Fruit fly (Drosophila melanogaster) whole organism, embryonic: ENCODE data around the gene CG17564.

Experiments used
- Ada2b ChIP-seq: fragments of 200-800 bp; sonication (Bioruptor generic); IDR thresholded peaks from 2 replicates; pipeline ENCODE4 v1.3.6; 2022; ENCODE audit warnings: missing biosample characterization, missing genetic modification characterization
- Awh ChIP-seq: fragments of 200-800 bp; sonication (Bioruptor generic); IDR thresholded peaks from 2 replicates; pipeline ENCODE4, ENCODE4 v1.3.6; 2022; ENCODE audit warnings: missing biosample characterization, missing genetic modification characterization
- BtbVII ChIP-seq: fragments of 200-800 bp; sonication (Bioruptor generic); optimal IDR thresholded peaks from 3 replicates; lab custom pipeline; 2017; ENCODE audit warnings: missing biosample characterization, mild to moderate bottlenecking, missing genetic modification characterization
- CG10321 ChIP-seq: fragments of 200-800 bp; sonication (Bioruptor generic); IDR thresholded peaks from 2 replicates; pipeline ENCODE4 v1.3.6; 2022; ENCODE audit warnings: missing biosample characterization, missing genetic modification characterization
- CG10366 ChIP-seq: fragments of 200-800 bp; sonication (Bioruptor generic); IDR thresholded peaks from 2 replicates; pipeline ENCODE4 v1.3.6; 2022; ENCODE audit warnings: missing biosample characterization, missing genetic modification characterization
- CG11456 ChIP-seq: fragments of 200-800 bp; sonication (Bioruptor generic); IDR thresholded peaks from 3 replicates; pipeline ENCODE4 v1.3.6; 2022; ENCODE audit warnings: missing biosample characterization, missing genetic modification characterization
- CG11696 ChIP-seq: fragments of 200-800 bp; sonication (Bioruptor generic); IDR thresholded peaks from 2 replicates; pipeline ENCODE4 v1.3.6; 2022; ENCODE audit warnings: missing biosample characterization, missing genetic modification characterization
- CG12104 ChIP-seq: fragments of 200-800 bp; sonication (Bioruptor generic); optimal IDR thresholded peaks from 3 replicates; lab custom pipeline; 2016; ENCODE audit warnings: missing biosample characterization, missing genetic modification characterization
- CG12659 ChIP-seq: fragments of 200-800 bp; sonication (Bioruptor generic); optimal IDR thresholded peaks from 3 replicates; lab custom pipeline; 2017; ENCODE audit warnings: mild to moderate bottlenecking, missing biosample characterization, missing genetic modification reagents, missing genetic modification characterization
- CG13123 ChIP-seq: fragments of 200-800 bp; sonication (Bioruptor generic); optimal IDR thresholded peaks from 2 replicates; lab custom pipeline; 2016; ENCODE audit warnings: missing biosample characterization, missing genetic modification characterization
- CG13296 ChIP-seq: fragments of 200-800 bp; sonication (Bioruptor generic); optimal IDR thresholded peaks from 3 replicates; lab custom pipeline; 2018; ENCODE audit warnings: missing biosample characterization, mild to moderate bottlenecking, missing genetic modification characterization
- CG14014 ChIP-seq: fragments of 200-800 bp; sonication (Bioruptor generic); IDR thresholded peaks from 2 replicates; pipeline ENCODE4 v1.3.6; 2022; ENCODE audit warnings: missing biosample characterization, missing genetic modification characterization
- CG15073 ChIP-seq: fragments of 200-800 bp; sonication (Bioruptor generic); optimal IDR thresholded peaks from 2 replicates; lab custom pipeline; 2016; ENCODE audit warnings: missing biosample characterization, missing genetic modification characterization
- CG15601 ChIP-seq: fragments of 200-800 bp; sonication (Bioruptor generic); optimal IDR thresholded peaks from 3 replicates; lab custom pipeline; 2019; ENCODE audit warnings: missing biosample characterization, mild to moderate bottlenecking, missing genetic modification characterization, moderate library complexity
- CG16813 ChIP-seq: fragments of 200-800 bp; sonication (Bioruptor generic); IDR thresholded peaks from 3 replicates; pipeline ENCODE4 v1.3.6; 2022; ENCODE audit warnings: missing biosample characterization, missing genetic modification characterization; ENCODE audit not compliant: partially characterized antibody
- CG17328 ChIP-seq: fragments of 200-800 bp; sonication (Bioruptor generic); IDR thresholded peaks from 2 replicates; pipeline ENCODE4 v1.3.6; 2022; ENCODE audit warnings: missing biosample characterization, missing genetic modification characterization
- CG18262 ChIP-seq: fragments of 200-800 bp; optimal IDR thresholded peaks from 3 replicates; lab custom pipeline; 2019; ENCODE audit warnings: missing biosample characterization, mild to moderate bottlenecking, missing genetic modification characterization, moderate library complexity
- CG18619 ChIP-seq: fragments of 200-800 bp; sonication (Bioruptor generic); optimal IDR thresholded peaks from 3 replicates; lab custom pipeline; 2017; ENCODE audit warnings: missing biosample characterization, mild to moderate bottlenecking, missing genetic modification characterization
- CG30403 ChIP-seq: fragments of 200-800 bp; sonication (Bioruptor generic); optimal IDR thresholded peaks from 3 replicates; lab custom pipeline; 2016; ENCODE audit warnings: missing biosample characterization, missing genetic modification characterization
- CG3281 ChIP-seq: fragments of 200-800 bp; sonication (Bioruptor generic); optimal IDR thresholded peaks from 3 replicates; lab custom pipeline; 2017; ENCODE audit warnings: missing biosample characterization, mild to moderate bottlenecking, missing genetic modification characterization
- CG34422 ChIP-seq: fragments of 200-800 bp; sonication (Bioruptor generic); IDR thresholded peaks from 3 replicates; pipeline ENCODE4 v1.3.6; 2022; ENCODE audit warnings: missing biosample characterization, missing genetic modification characterization
- CG3995 ChIP-seq: fragments of 200-800 bp; sonication (Bioruptor generic); optimal IDR thresholded peaks from 3 replicates; lab custom pipeline; 2016; ENCODE audit warnings: missing biosample characterization, missing genetic modification characterization
- CG4820 ChIP-seq: fragments of 200-800 bp; sonication (Bioruptor generic); optimal IDR thresholded peaks from 3 replicates; lab custom pipeline; 2016; ENCODE audit warnings: missing biosample characterization, missing genetic modification characterization
- CG8089 ChIP-seq: fragments of 200-800 bp; sonication (Bioruptor generic); optimal IDR thresholded peaks from 3 replicates; lab custom pipeline; 2016; ENCODE audit warnings: missing biosample characterization, missing genetic modification characterization
- CG8359 ChIP-seq: fragments of 200-800 bp; sonication (Bioruptor generic); optimal IDR thresholded peaks from 2 replicates; lab custom pipeline; 2017; ENCODE audit warnings: missing biosample characterization, mild to moderate bottlenecking, missing genetic modification characterization, borderline replicate concordance
- CTCF ChIP-seq: fragments of 200-800 bp; sonication (Bioruptor generic); optimal IDR thresholded peaks from 2 replicates; lab custom pipeline; 2017; ENCODE audit warnings: missing biosample characterization, mild to moderate bottlenecking, missing genetic modification characterization, moderate library complexity
- CrebB ChIP-seq: fragments of 200-800 bp; sonication (Bioruptor generic); optimal IDR thresholded peaks from 3 replicates; lab custom pipeline; 2018; ENCODE audit warnings: missing biosample characterization, mild to moderate bottlenecking, missing genetic modification characterization
- E2f2 ChIP-seq: fragments of 200-800 bp; sonication (Bioruptor generic); IDR thresholded peaks from 2 replicates; pipeline ENCODE4 v1.3.6; 2022; ENCODE audit warnings: missing biosample characterization, missing genetic modification characterization
- Hmr ChIP-seq: fragments of 200-800 bp; sonication (Bioruptor generic); optimal IDR thresholded peaks from 3 replicates; lab custom pipeline; 2017; ENCODE audit warnings: mild to moderate bottlenecking, missing biosample characterization, missing genetic modification reagents, missing genetic modification characterization
- Hr78 ChIP-seq, 2 experiments: fragments of 200-800 bp in 1 of 2; fragments of >200 bp in 1 of 2; sonication (Bioruptor generic) in 1 of 2; optimal IDR thresholded peaks; 2 replicates each; lab custom pipeline; 2017 to 2019; ENCODE audit warnings: missing biosample characterization in 2 of 2, missing genetic modification characterization in 2 of 2, mild to moderate bottlenecking in 1 of 2, moderate library complexity in 1 of 2
- Max ChIP-seq: fragments of 200-800 bp; sonication (Bioruptor generic); optimal IDR thresholded peaks from 2 replicates; lab custom pipeline; 2016; ENCODE audit warnings: missing biosample characterization, mild to moderate bottlenecking, missing genetic modification characterization
- Med ChIP-seq: fragments of 200-800 bp; sonication (Bioruptor generic); peaks from one replicate; lab custom pipeline; 2016; ENCODE audit warnings: missing biosample characterization, missing genetic modification characterization, mild to moderate bottlenecking, inconsistent platforms, moderate library complexity
- Meics ChIP-seq: fragments of 200-800 bp; sonication (Bioruptor generic); optimal IDR thresholded peaks from 2 replicates; lab custom pipeline; 2017; ENCODE audit warnings: missing biosample characterization, mild to moderate bottlenecking, missing genetic modification characterization
- Mrtf ChIP-seq: fragments of 200-800 bp; sonication (Bioruptor generic); IDR thresholded peaks from 3 replicates; pipeline ENCODE4 v1.3.6; 2022; ENCODE audit warnings: missing biosample characterization, missing genetic modification characterization
- Poxn ChIP-seq: fragments of 200-800 bp; sonication (Bioruptor generic); IDR thresholded peaks from 2 replicates; pipeline ENCODE4 v1.3.6; 2022; ENCODE audit warnings: missing biosample characterization, missing genetic modification characterization
- Rx ChIP-seq: fragments of 200-800 bp; sonication (Bioruptor generic); IDR thresholded peaks from 2 replicates; pipeline ENCODE4 v1.3.6; 2022; ENCODE audit warnings: missing biosample characterization, missing genetic modification characterization
- TFAM ChIP-seq: fragments of 200-800 bp; sonication (Bioruptor generic); optimal IDR thresholded peaks from 2 replicates; lab custom pipeline; 2017; ENCODE audit warnings: missing biosample characterization, missing genetic modification characterization, inconsistent platforms
- az2 ChIP-seq: fragments of 200-800 bp; sonication (Bioruptor generic); optimal IDR thresholded peaks from 3 replicates; lab custom pipeline; 2016; ENCODE audit warnings: missing biosample characterization, missing genetic modification characterization
- btn ChIP-seq: fragments of 200-800 bp; sonication (Bioruptor generic); optimal IDR thresholded peaks from 2 replicates; lab custom pipeline; 2016; ENCODE audit warnings: missing biosample characterization, missing genetic modification characterization
- chm ChIP-seq: fragments of 200-800 bp; sonication (Bioruptor generic); IDR thresholded peaks from 2 replicates; pipeline ENCODE4 v1.3.6; 2022; ENCODE audit warnings: missing biosample characterization, missing genetic modification characterization
- eyg ChIP-seq: fragments of 200-800 bp; sonication (Bioruptor generic); optimal IDR thresholded peaks from 3 replicates; lab custom pipeline; 2016; ENCODE audit warnings: missing biosample characterization, missing genetic modification characterization
- gcm2 ChIP-seq: fragments of 200-800 bp; sonication (Bioruptor generic); optimal IDR thresholded peaks from 2 replicates; lab custom pipeline; 2016; ENCODE audit warnings: missing biosample characterization, missing genetic modification characterization
- hbn ChIP-seq: fragments of 200-800 bp; sonication (Bioruptor generic); IDR thresholded peaks from 2 replicates; pipeline ENCODE4 v1.3.6; 2022; ENCODE audit warnings: missing biosample characterization, missing genetic modification characterization; ENCODE audit not compliant: partially characterized antibody
- kay ChIP-seq: fragments of 200-800 bp; sonication (Bioruptor generic); optimal IDR thresholded peaks from 2 replicates; lab custom pipeline; 2016; ENCODE audit warnings: missing biosample characterization, missing genetic modification characterization
- mld ChIP-seq: fragments of 200-800 bp; sonication (Bioruptor generic); IDR thresholded peaks from 3 replicates; pipeline ENCODE4 v1.3.6; 2022; ENCODE audit warnings: missing biosample characterization, missing genetic modification characterization; ENCODE audit not compliant: partially characterized antibody
- odd ChIP-seq: fragments of 200-800 bp; sonication (Bioruptor generic); optimal IDR thresholded peaks from 2 replicates; lab custom pipeline; 2017; ENCODE audit warnings: missing biosample characterization, mild to moderate bottlenecking, missing genetic modification characterization
- otp ChIP-seq: fragments of 200-800 bp; sonication (Bioruptor generic); IDR thresholded peaks from 3 replicates; pipeline ENCODE4, ENCODE4 v1.3.6; 2022; ENCODE audit warnings: missing biosample characterization, missing genetic modification characterization
- pnt ChIP-seq: fragments of 200-800 bp; sonication (Bioruptor generic); optimal IDR thresholded peaks from 3 replicates; lab custom pipeline; 2016; ENCODE audit warnings: missing biosample characterization, missing genetic modification characterization
- so ChIP-seq: fragments of 200-800 bp; sonication (Bioruptor generic); IDR thresholded peaks from 3 replicates; pipeline ENCODE4 v1.3.6; 2022; ENCODE audit warnings: missing biosample characterization, missing genetic modification characterization
- sr ChIP-seq: fragments of 200-800 bp; sonication (Bioruptor generic); IDR thresholded peaks from 3 replicates; pipeline ENCODE4 v1.3.6; 2022; ENCODE audit warnings: missing biosample characterization, missing genetic modification characterization
- tgo ChIP-seq: fragments of 200-800 bp; sonication (Bioruptor generic); IDR thresholded peaks from 3 replicates; pipeline ENCODE4 v1.3.6; 2022; ENCODE audit warnings: missing biosample characterization, missing genetic modification characterization
- twi ChIP-seq: fragments of 200-800 bp; optimal IDR thresholded peaks from 2 replicates; lab custom pipeline; 2019; ENCODE audit warnings: missing biosample characterization, mild to moderate bottlenecking, missing genetic modification characterization, moderate library complexity
- tx ChIP-seq: fragments of 200-800 bp; sonication (Bioruptor generic); optimal IDR thresholded peaks from 2 replicates; lab custom pipeline; 2016; ENCODE audit warnings: missing biosample characterization, missing genetic modification characterization

CG17564 gene

DNA sequence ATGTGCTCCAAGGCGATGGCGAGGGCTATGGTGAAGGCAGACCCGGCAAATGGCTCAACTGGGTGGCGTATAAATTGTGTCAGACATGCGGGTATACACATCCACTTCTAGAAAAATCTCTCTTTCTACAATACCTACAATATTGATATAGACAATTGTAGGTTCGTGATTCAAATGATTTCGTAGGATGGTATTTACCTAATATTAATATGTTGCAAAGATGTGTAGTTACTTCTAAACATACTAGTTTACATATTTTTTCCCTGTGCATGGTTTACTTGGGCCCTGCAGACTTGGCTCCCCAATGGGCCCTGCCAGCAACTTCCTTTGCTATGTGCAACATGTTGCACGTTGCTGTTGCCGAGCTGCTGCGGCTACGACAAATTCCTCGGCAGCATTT, 42.3 kb upstream of the CG17564 start (continued):
- TF ChIP-seq chm = no peak; the same call in 1 of the 2 replicates
- TF ChIP-seq CG14014 = no peak
- TF ChIP-seq CrebB (tag; lab: Kevin White, UChicago) = no peak
- TF ChIP-seq Poxn = no peak
- no peak for TF ChIP-seq kay
- no peak for TF ChIP-seq eyg (GFP tag; lab: Kevin White, UChicago)
- no peak for TF ChIP-seq CG16813 (GFP tag; lab: Robert Waterston, UW)
- 0 out of 3 replicates have a peak, but pooled peaks have one; percentile 51 for TF ChIP-seq otp
- TF ChIP-seq CG17328 (GFP tag; lab: Robert Waterston, UW) = peak; percentile 66
- peak; percentile 1 for TF ChIP-seq CG12659
- no peak for TF ChIP-seq CTCF (GFP tag; lab: Kevin White, UChicago)
- no peak for TF ChIP-seq tgo (GFP tag; lab: Robert Waterston, UW)
- no peak for TF ChIP-seq Mrtf (GFP tag; lab: Robert Waterston, UW)
- TF ChIP-seq CG8089 = no peak
- no peak for TF ChIP-seq btn (GFP tag; lab: Kevin White, UChicago)
- no peak for TF ChIP-seq Hmr (GFP tag; lab: Kevin White, UChicago)
- no peak for TF ChIP-seq BtbVII (GFP tag; lab: Kevin White, UChicago)
- TF ChIP-seq CG12104 = no peak
- TF ChIP-seq Meics = no peak
- no peak for TF ChIP-seq hbn (GFP tag; lab: Robert Waterston, UW)
- TF ChIP-seq mld (GFP tag; lab: Robert Waterston, UW) = no peak
- TF ChIP-seq CG3995 (GFP tag; lab: Kevin White, UChicago) = no peak
- TF ChIP-seq az2 = peak; percentile 58
- TF ChIP-seq Ada2b = no peak
- TF ChIP-seq CG15073 = no peak
- no peak for TF ChIP-seq CG3281
- no peak for TF ChIP-seq Hr78 (GFP tag; optimal IDR thresholded peaks at IDR 0.05; lab: Kevin White, UChicago)
- peak; percentile 49 for TF ChIP-seq CG30403 (GFP tag; lab: Kevin White, UChicago)
- TF ChIP-seq CG18619 = no peak
- TF ChIP-seq CG10366 (GFP tag; lab: Robert Waterston, UW) = no peak
- no peak for TF ChIP-seq gcm2 (GFP tag; lab: Kevin White, UChicago)
- TF ChIP-seq pnt = peak; percentile 32
- TF ChIP-seq CG13123 = no peak
- no peak for TF ChIP-seq Max
- no peak for TF ChIP-seq CG11456
- TF ChIP-seq Med (GFP tag; lab: Kevin White, UChicago) = peak; percentile 67
- TF ChIP-seq E2f2 (GFP tag; lab: Robert Waterston, UW) = no peak; the same call in 1 of the 2 replicates
- TF ChIP-seq CG34422 (GFP tag; lab: Robert Waterston, UW) = no peak
- no peak for TF ChIP-seq so
- no peak for TF ChIP-seq sr (GFP tag; lab: Robert Waterston, UW)
- TF ChIP-seq CG13296 (GFP tag; lab: Kevin White, UChicago) = no peak
- peak; percentile 43; the same call in 1 of the 2 replicates for TF ChIP-seq Awh
- TF ChIP-seq tx (GFP tag; lab: Kevin White, UChicago) = no peak
- no peak for TF ChIP-seq odd (GFP tag; lab: Kevin White, UChicago)
- TF ChIP-seq CG4820 = peak; percentile 8
- no peak for TF ChIP-seq TFAM (GFP tag; lab: Kevin White, UChicago)
- TF ChIP-seq twi (tag; lab: Kevin White, UChicago) = peak; percentile 28
- TF ChIP-seq CG10321 = no peak
- TF ChIP-seq CG11696 (GFP tag; lab: Robert Waterston, UW) = no peak
- peak; percentile 76 for TF ChIP-seq CG18262
- TF ChIP-seq CG8359 (GFP tag; lab: Kevin White, UChicago) = peak; percentile 10
- TF ChIP-seq CG15601 (tag; lab: Kevin White, UChicago) = peak; percentile 55
- TF ChIP-seq Rx (GFP tag; lab: Robert Waterston, UW) = 0 out of 2 replicates have a peak, but pooled peaks have one; percentile 35
